Fruit fly (Drosophila melanogaster) whole organism, adult: ENCODE results near the gene Sfp70A4.

ENCODE experiments used
- CG12768 ChIP-seq: fragments of 200-800 bp; sonication (Bioruptor generic); optimal IDR thresholded peaks from 2 replicates; lab custom pipeline; 2017; ENCODE audit warnings: missing biosample characterization, missing genetic modification characterization, mild to moderate bottlenecking, moderate library complexity, missing genetic modification reagents
- Crg-1 ChIP-seq: fragments of 200-800 bp; sonication (Bioruptor generic); optimal IDR thresholded peaks from 2 replicates; lab custom pipeline; 2016; ENCODE audit warnings: missing biosample characterization, missing genetic modification characterization
- Hr96 ChIP-seq: fragments of 200-800 bp; sonication (Bioruptor generic); optimal IDR thresholded peaks from 2 replicates; lab custom pipeline; 2016; ENCODE audit warnings: missing biosample characterization, missing genetic modification characterization

DNA sequence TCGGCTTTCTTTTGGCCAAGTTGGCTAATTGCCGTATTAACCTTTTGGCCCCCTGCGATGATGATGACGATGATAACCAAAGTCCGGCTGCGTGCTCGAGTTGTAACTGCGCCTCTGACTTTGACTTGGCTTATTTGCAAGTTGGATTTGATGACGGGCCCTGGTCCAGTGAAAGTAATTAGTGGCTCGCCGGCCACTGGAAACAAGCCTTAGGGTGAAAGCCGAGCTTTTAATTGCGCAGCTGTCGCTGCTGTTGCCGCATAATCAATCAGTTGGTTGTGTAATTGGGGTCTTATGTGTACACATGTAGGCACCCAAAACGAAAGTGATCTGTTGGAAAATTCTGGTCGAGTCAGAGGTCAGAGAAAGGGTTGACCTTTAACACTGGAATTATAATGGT is 42.4 kb downstream of the Sfp70A4 start:
- TF ChIP-seq Crg-1 (GFP tag; lab: Kevin White, UChicago) = no peak
- TF ChIP-seq CG12768 (GFP tag; lab: Kevin White, UChicago) = no peak
- TF ChIP-seq Hr96 (GFP tag; lab: Kevin White, UChicago) = no peak
